Worm (Caenorhabditis elegans): Measurements from ENCODE around the gene bath-39.

Gene bath-39

DNA sequence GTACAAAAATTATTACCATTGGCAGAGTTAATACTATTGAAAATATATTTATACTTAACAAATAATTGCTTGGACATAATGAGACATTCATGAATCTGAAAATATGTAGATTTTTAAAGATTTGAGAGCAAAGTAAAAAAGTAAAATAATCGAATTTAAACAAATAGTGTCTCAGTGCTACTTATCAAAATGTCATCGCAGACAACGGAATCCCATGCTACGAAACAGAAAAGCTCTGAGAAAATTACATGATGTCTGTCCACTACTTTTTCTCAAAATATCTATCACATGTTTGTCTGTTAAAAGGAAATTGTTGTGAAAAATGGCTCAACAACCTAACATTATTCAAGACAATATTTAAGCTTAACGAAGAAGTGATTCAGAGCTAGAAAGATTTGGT is 25.1 kb downstream of the bath-39 start, which contains the start of gene T10G3.4:
T10G3.4 (minus strand) TSS at position 101 of the 400 bp plus-strand sequence.
- TF ChIP-seq nhr-77 (tag; optimal IDR thresholded peaks at IDR 0.05) = no peak
- no peak for TF ChIP-seq ceh-20 (GFP tag; IDR thresholded peaks at IDR 0.05)
- no peak for TF ChIP-seq zip-11 (GFP tag; IDR thresholded peaks at IDR 0.05)
- no peak for TF ChIP-seq egl-27 (tag; optimal IDR thresholded peaks at IDR 0.05)
- TF ChIP-seq ceh-62 (tag; optimal IDR thresholded peaks at IDR 0.05) = no peak
- no peak for TF ChIP-seq sdz-12 (GFP tag; optimal IDR thresholded peaks at IDR 0.05)
- TF ChIP-seq Y5F2A.4 (GFP tag; optimal IDR thresholded peaks at IDR 0.05) = no peak
- TF ChIP-seq T20F7.1 (GFP tag; optimal IDR thresholded peaks at IDR 0.05) = no peak
- TF ChIP-seq nhr-42 (GFP tag; IDR thresholded peaks at IDR 0.05) = no peak
- TF ChIP-seq lim-7 (GFP tag; IDR thresholded peaks at IDR 0.05) = no peak
- no peak for TF ChIP-seq snpc-4 (tag; optimal IDR thresholded peaks at IDR 0.05)
- no peak for TF ChIP-seq gei-8 (GFP tag; optimal IDR thresholded peaks at IDR 0.05)
- TF ChIP-seq hlh-11 (tag; optimal IDR thresholded peaks at IDR 0.05) = no peak
- no peak for TF ChIP-seq zfp-2 (tag; optimal IDR thresholded peaks at IDR 0.05)
- no peak for TF ChIP-seq ces-1 (GFP tag; optimal IDR thresholded peaks at IDR 0.05)
- TF ChIP-seq tag-97 (GFP tag; IDR thresholded peaks at IDR 0.05) = no peak
- TF ChIP-seq lin-15B (tag; optimal IDR thresholded peaks at IDR 0.05) = no peak
- TF ChIP-seq unc-62 (GFP tag; optimal IDR thresholded peaks at IDR 0.05 in 1 of 2) = no peak
- no peak for TF ChIP-seq unc-62 (tag; optimal IDR thresholded peaks at IDR 0.05)

DNA sequence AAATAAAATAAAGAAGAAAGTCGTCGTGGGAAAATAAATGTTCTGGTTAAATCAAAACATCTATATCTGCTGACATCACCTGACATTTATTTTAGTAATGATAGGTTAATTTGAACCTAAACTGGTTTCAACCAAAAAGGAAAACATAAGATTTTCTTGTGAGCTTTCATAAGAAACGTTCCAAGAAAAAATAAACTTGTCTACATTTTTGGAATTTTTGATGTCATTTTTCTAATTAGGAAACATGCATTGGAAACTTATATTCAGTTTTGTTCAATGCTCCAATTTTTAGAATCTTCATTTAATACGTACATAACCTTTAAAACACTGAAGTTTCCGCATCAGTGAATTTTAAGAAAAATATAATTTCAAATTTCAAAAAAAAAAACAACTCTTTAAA is 26.5 kb downstream of the bath-39 start:
- TF ChIP-seq T20F7.1 (GFP tag; optimal IDR thresholded peaks at IDR 0.05) = no peak

DNA sequence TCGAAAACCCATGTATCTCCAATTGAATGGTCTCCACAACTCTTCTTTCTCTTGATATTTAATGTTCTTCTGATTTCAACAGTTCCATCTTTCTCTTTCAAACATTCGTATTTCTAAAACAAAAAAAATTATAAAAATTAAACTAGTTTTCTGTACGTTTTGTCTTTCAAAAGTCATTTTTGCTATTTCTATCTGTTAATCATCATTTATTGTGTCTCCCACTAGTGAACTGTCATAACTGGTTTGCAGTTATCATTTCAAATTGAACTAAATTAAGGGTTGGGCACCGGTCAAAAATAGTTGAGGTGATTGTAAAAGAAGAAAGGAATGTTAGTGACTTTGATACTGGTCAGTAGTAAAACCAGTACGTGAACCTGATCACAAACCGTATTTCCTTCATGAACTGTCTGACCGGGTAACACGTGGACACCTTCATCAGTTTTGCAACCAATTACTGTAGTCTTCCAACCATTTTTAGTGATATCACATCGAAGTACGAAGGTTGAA is 29.1 kb downstream of the bath-39 start:
- no peak for TF ChIP-seq mxl-3 (GFP tag; optimal IDR thresholded peaks at IDR 0.05)
- TF ChIP-seq dmd-9 (GFP tag; IDR thresholded peaks at IDR 0.05) = no peak
- peak in 1 of 2 experiments; percentile 91 for TF ChIP-seq unc-62 (GFP tag; optimal IDR thresholded peaks at IDR 0.05 in 1 of 2)
- TF ChIP-seq unc-62 (tag; optimal IDR thresholded peaks at IDR 0.05) = no peak
- TF ChIP-seq sdz-12 (GFP tag; optimal IDR thresholded peaks at IDR 0.05) = no peak
- peak; percentile 7 for TF ChIP-seq T20F7.1 (GFP tag; optimal IDR thresholded peaks at IDR 0.05)
- TF ChIP-seq cey-2 (tag; optimal IDR thresholded peaks at IDR 0.05; ENCODE audit: borderline replicate concordance, insufficient read depth) = no peak
- TF ChIP-seq ceh-20 (GFP tag; IDR thresholded peaks at IDR 0.05) = no peak
- TF ChIP-seq lin-13 (GFP tag; optimal IDR thresholded peaks at IDR 0.05) = no peak
- no peak for TF ChIP-seq nhr-237 (tag; optimal IDR thresholded peaks at IDR 0.05)
- TF ChIP-seq dpl-1 (GFP tag; optimal IDR thresholded peaks at IDR 0.05) = no peak
- no peak for TF ChIP-seq nhr-11 (tag; optimal IDR thresholded peaks at IDR 0.05)
- TF ChIP-seq F26F4.8 (GFP tag; conservative IDR thresholded peaks at IDR 0.05) = no peak
- TF ChIP-seq aha-1 (tag) = peak; percentile 80
- no peak for TF ChIP-seq mdl-1 (tag; optimal IDR thresholded peaks at IDR 0.05)

DNA sequence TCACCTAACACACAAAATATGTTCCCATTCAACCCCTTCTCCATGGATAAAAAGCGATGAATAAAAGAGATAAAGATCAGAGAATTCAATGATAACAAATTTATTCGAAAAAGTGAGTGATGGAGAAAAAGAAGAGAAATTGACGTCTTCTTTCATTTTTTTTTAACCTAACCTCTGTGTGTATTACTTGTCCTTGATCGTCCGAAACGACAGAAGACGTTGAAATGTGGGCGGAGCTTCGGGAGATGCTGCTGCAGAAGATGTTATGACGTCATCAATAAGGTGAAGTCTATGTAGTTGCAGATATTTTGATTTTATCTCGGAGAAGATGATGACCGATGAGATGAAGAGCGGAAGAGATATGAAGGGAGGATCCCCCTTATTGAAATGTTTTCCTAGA is 30.6 kb downstream of the bath-39 start, which contains the start of gene T10G3.3:
T10G3.3 (minus strand) TSS at position 370 of the 400 bp plus-strand sequence.
- TF ChIP-seq nhr-41 (GFP tag; IDR thresholded peaks at IDR 0.05) (no peak), ztf-7 (tag; optimal IDR thresholded peaks at IDR 0.05) (no peak), duxl-1 (tag; optimal IDR thresholded peaks at IDR 0.05; ENCODE audit: poor library complexity) (no peak), daf-8 (GFP tag; IDR thresholded peaks at IDR 0.05) (no peak), ceh-62 (tag; optimal IDR thresholded peaks at IDR 0.05) (no peak), Y75B8A.6 (GFP tag; IDR thresholded peaks at IDR 0.05) (no peak), lin-15B (tag; optimal IDR thresholded peaks at IDR 0.05) (no peak), F44E2.7 (GFP tag; IDR thresholded peaks at IDR 0.05) (no peak), spr-1 (tag; optimal IDR thresholded peaks at IDR 0.05) (no peak), aha-1 (tag) (peak; percentile 87), nhr-28 (tag; optimal IDR thresholded peaks at IDR 0.05) (peak; percentile 63), ceh-82 (tag; optimal IDR thresholded peaks at IDR 0.05) (no peak), lsy-2 (tag; optimal IDR thresholded peaks at IDR 0.05) (no peak), hif-1 (tag; optimal IDR thresholded peaks at IDR 0.05) (no peak), ces-1 (GFP tag; optimal IDR thresholded peaks at IDR 0.05) (no peak), nhr-6 (tag; optimal IDR thresholded peaks at IDR 0.05) (no peak), saeg-2 (GFP tag; IDR thresholded peaks at IDR 0.05) (no peak), cey-2 (tag; optimal IDR thresholded peaks at IDR 0.05; ENCODE audit: borderline replicate concordance, insufficient read depth) (no peak), tag-97 (GFP tag; IDR thresholded peaks at IDR 0.05) (no peak), mxl-3 (GFP tag; optimal IDR thresholded peaks at IDR 0.05) (no peak), lim-7 (GFP tag; IDR thresholded peaks at IDR 0.05) (no peak), rbr-2 (tag; optimal IDR thresholded peaks at IDR 0.05) (no peak), ctbp-1 (GFP tag; IDR thresholded peaks at IDR 0.05) (no peak), ceh-44 (GFP tag; IDR thresholded peaks at IDR 0.05) (no peak), nhr-42 (GFP tag; IDR thresholded peaks at IDR 0.05) (no peak), unc-62 (GFP tag; optimal IDR thresholded peaks at IDR 0.05 in 1 of 2) (peak in 1 of 2 experiments; percentile 23), unc-62 (tag; optimal IDR thresholded peaks at IDR 0.05) (no peak)
